Worm (Caenorhabditis elegans): ENCODE data around the gene BE10.5.
A peak's percentile ranks its signal among the peaks of the same experiment; 100 is the strongest.

The BE10.5 gene

DNA sequence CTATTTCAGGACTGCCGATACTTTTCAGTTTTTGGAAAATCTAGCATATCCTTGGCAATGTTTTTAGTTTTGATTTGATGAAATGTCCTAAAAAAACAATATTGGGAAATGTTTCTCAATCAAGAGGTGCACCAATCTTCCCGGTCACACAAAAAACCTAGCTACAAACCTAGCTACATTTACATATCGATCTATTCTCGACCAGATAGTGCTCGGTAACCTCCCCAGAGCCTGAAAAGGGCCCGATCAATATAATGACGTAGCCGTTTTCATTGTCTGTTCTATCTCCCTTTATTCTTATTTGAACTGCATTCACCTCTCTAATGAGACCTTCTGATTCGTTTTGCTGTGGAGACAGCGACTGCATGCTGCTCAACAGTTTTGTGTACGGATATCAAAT, 1.1 kb upstream of the BE10.5 start, which contains the start of gene BE10.3:
BE10.3 (plus strand) TSS at position 301 of the 400 bp plus-strand sequence.
- TF ChIP-seq attf-4 (tag; optimal IDR thresholded peaks at IDR 0.05) (no peak), ZK337.2 (GFP tag; IDR thresholded peaks at IDR 0.05) (no peak), dve-1 (tag; optimal IDR thresholded peaks at IDR 0.05; ENCODE audit: insufficient read depth) (no peak), nhr-102 (tag; optimal IDR thresholded peaks at IDR 0.05) (no peak), ztf-7 (tag; optimal IDR thresholded peaks at IDR 0.05) (no peak), nhr-28 (tag; optimal IDR thresholded peaks at IDR 0.05) (no peak), lir-3 (tag; optimal IDR thresholded peaks at IDR 0.05) (no peak), fkh-10 (GFP tag; optimal IDR thresholded peaks at IDR 0.05) (no peak), ceh-20 (GFP tag; IDR thresholded peaks at IDR 0.05) (no peak), mdt-29 (GFP tag; IDR thresholded peaks at IDR 0.05) (no peak), vab-7 (GFP tag; IDR thresholded peaks at IDR 0.05) (no peak), mxl-2 (GFP tag; conservative IDR thresholded peaks at IDR 0.05) (no peak), gei-8 (GFP tag; optimal IDR thresholded peaks at IDR 0.05) (no peak), zfp-3 (GFP tag; conservative IDR thresholded peaks at IDR 0.05) (no peak), nhr-237 (tag; optimal IDR thresholded peaks at IDR 0.05) (no peak)

DNA sequence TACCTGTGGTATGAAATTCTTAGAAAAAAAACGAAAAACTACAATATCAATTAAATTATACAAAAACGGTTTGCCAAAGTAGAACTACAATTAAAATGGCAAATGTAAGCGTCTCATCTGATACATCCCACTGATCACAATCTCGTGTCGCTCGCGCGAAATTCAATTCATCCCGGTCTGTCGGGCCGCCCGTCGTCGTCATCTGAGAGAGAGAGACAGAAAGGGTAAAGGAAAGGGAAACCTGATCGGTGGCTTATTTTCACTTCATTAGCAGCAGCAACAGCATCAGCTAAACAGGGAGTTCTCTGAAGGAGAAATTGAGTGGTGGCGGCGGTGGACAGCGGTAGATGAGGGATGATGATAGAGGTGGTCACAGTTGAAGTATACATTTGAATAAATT, 6.1 kb downstream of the BE10.5 start:
- TF ChIP-seq nhr-28 (tag; optimal IDR thresholded peaks at IDR 0.05) (peak; percentile 43), lim-7 (GFP tag; IDR thresholded peaks at IDR 0.05) (no peak), hlh-11 (tag; optimal IDR thresholded peaks at IDR 0.05) (peak; percentile 68), hlh-30 (tag; optimal IDR thresholded peaks at IDR 0.05; ENCODE audit: insufficient read depth) (peak; percentile 51), mxl-2 (GFP tag; conservative IDR thresholded peaks at IDR 0.05) (no peak), nhr-42 (GFP tag; IDR thresholded peaks at IDR 0.05) (no peak), nhr-102 (tag; optimal IDR thresholded peaks at IDR 0.05) (no peak), mes-2 (tag; optimal IDR thresholded peaks at IDR 0.05; ENCODE audit: poor library complexity, severe bottlenecking) (no peak), fkh-10 (GFP tag; optimal IDR thresholded peaks at IDR 0.05) (no peak), ztf-11 (tag; optimal IDR thresholded peaks at IDR 0.05) (no peak), daf-8 (GFP tag; IDR thresholded peaks at IDR 0.05) (no peak), jun-1 (tag; optimal IDR thresholded peaks at IDR 0.05) (no peak), F37D6.2 (tag; optimal IDR thresholded peaks at IDR 0.05) (no peak), nhr-76 (tag; optimal IDR thresholded peaks at IDR 0.05) (no peak), mdl-1 (tag; optimal IDR thresholded peaks at IDR 0.05) (peak in 1 of 2 experiments; percentile 23), mxl-3 (GFP tag; optimal IDR thresholded peaks at IDR 0.05) (peak; percentile 66), hmg-1.1 (GFP tag; IDR thresholded peaks at IDR 0.05) (no peak), ces-1 (GFP tag; optimal IDR thresholded peaks at IDR 0.05) (no peak), mep-1 (tag; optimal IDR thresholded peaks at IDR 0.05) (no peak), lsy-2 (tag; optimal IDR thresholded peaks at IDR 0.05) (no peak), tag-97 (GFP tag; IDR thresholded peaks at IDR 0.05) (no peak), ZK337.2 (GFP tag; IDR thresholded peaks at IDR 0.05) (no peak), nhr-11 (tag; optimal IDR thresholded peaks at IDR 0.05) (no peak), pqm-1 (tag; optimal IDR thresholded peaks at IDR 0.05) (no peak), nhr-6 (tag; optimal IDR thresholded peaks at IDR 0.05) (no peak)

DNA sequence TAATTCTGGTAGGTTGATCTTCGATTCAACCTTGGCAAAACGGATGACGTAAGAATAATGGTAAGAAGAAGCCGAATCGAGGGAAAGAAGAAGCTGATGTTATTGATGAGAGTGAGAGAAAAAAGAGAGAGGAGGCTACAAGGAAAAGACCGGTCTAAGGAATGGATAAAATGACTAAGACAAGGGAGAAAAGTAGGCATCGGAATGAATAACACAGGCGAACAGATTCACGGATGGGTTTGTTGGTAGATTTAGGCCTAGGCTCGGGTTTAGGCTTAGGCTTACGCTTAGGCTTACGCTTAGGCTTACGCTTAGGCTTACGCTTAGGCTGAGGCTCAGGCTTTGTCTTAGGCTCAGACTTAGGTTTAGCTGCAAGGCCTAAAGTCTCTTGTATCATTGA, 8.1 kb downstream of the BE10.5 start, which contains the start of gene agmo-1:
agmo-1 (minus strand) TSS at position 101 of the 400 bp plus-strand sequence.
- TF ChIP-seq nhr-28 (tag; optimal IDR thresholded peaks at IDR 0.05) (peak; percentile 9), mes-2 (tag; optimal IDR thresholded peaks at IDR 0.05; ENCODE audit: poor library complexity, severe bottlenecking) (no peak), nhr-102 (tag; optimal IDR thresholded peaks at IDR 0.05) (no peak), egl-27 (tag; optimal IDR thresholded peaks at IDR 0.05) (no peak), vab-7 (GFP tag; IDR thresholded peaks at IDR 0.05) (no peak), dmd-8 (GFP tag; IDR thresholded peaks at IDR 0.05) (no peak), ztf-11 (tag; optimal IDR thresholded peaks at IDR 0.05) (no peak), arid-1 (GFP tag; conservative IDR thresholded peaks at IDR 0.05) (no peak)
